Fruit fly (Drosophila melanogaster) whole organism, embryonic: ENCODE data around the gene Atg14.

Experiments
- CG13424 ChIP-seq: fragments of 200-800 bp; sonication (Bioruptor generic); optimal IDR thresholded peaks from 2 replicates; lab custom pipeline; 2019; ENCODE audit warnings: missing biosample characterization, mild to moderate bottlenecking, missing genetic modification characterization, moderate library complexity
- CG15479 ChIP-seq: fragments of 200-800 bp; sonication (Bioruptor generic); optimal IDR thresholded peaks from 3 replicates; lab custom pipeline; 2019; ENCODE audit warnings: missing biosample characterization, mild to moderate bottlenecking, missing genetic modification characterization, moderate library complexity
- CG15601 ChIP-seq: fragments of 200-800 bp; sonication (Bioruptor generic); optimal IDR thresholded peaks from 3 replicates; lab custom pipeline; 2019; ENCODE audit warnings: missing biosample characterization, mild to moderate bottlenecking, missing genetic modification characterization, moderate library complexity
- CG1602 ChIP-seq: fragments of 200-800 bp; sonication (Bioruptor generic); optimal IDR thresholded peaks from 3 replicates; lab custom pipeline; 2016; ENCODE audit warnings: missing biosample characterization, missing genetic modification characterization
- CG17912 ChIP-seq: fragments of 200-800 bp; sonication (Bioruptor generic); optimal IDR thresholded peaks from 2 replicates; lab custom pipeline; 2018; ENCODE audit warnings: missing biosample characterization, mild to moderate bottlenecking, missing genetic modification characterization
- CG18011 ChIP-seq: fragments of 200-800 bp; sonication (Bioruptor generic); optimal IDR thresholded peaks from 2 replicates; lab custom pipeline; 2017; ENCODE audit warnings: missing biosample characterization, missing genetic modification characterization, mild to moderate bottlenecking, moderate library complexity, missing genotype
- CG42726 ChIP-seq: fragments of 200-800 bp; sonication (Bioruptor generic); IDR thresholded peaks from 2 replicates; pipeline ENCODE4 v1.3.6; 2022; ENCODE audit warnings: missing biosample characterization, missing genetic modification characterization; ENCODE audit not compliant: partially characterized antibody
- CG5180 ChIP-seq: fragments of 200-800 bp; sonication (Bioruptor generic); optimal IDR thresholded peaks from 3 replicates; lab custom pipeline; 2017; ENCODE audit warnings: missing biosample characterization, missing genetic modification characterization, mild to moderate bottlenecking, moderate library complexity, missing genetic modification reagents
- CG7839 ChIP-seq: fragments of 200-800 bp; sonication (Bioruptor generic); optimal IDR thresholded peaks from 3 replicates; lab custom pipeline; 2018; ENCODE audit warnings: missing biosample characterization, mild to moderate bottlenecking, missing genetic modification characterization, moderate library complexity
- CG7928 ChIP-seq: fragments of 200-800 bp; sonication (Bioruptor generic); optimal IDR thresholded peaks from 2 replicates; lab custom pipeline; 2017; ENCODE audit warnings: missing biosample characterization, mild to moderate bottlenecking, missing genetic modification characterization
- CG7987 ChIP-seq: fragments of 200-800 bp; sonication (Bioruptor generic); optimal IDR thresholded peaks from 2 replicates; lab custom pipeline; 2018; ENCODE audit warnings: missing biosample characterization, mild to moderate bottlenecking, missing genetic modification characterization, moderate library complexity
- CG9215 ChIP-seq: fragments of 200-800 bp; sonication (Bioruptor generic); IDR thresholded peaks from 2 replicates; pipeline ENCODE4 v1.3.6; 2022; ENCODE audit warnings: missing biosample characterization, missing genetic modification characterization
- CG9797 ChIP-seq: fragments of 200-800 bp; sonication (Bioruptor generic); optimal IDR thresholded peaks from 3 replicates; lab custom pipeline; 2018; ENCODE audit warnings: missing biosample characterization, mild to moderate bottlenecking, missing genetic modification characterization
- CG9932 ChIP-seq: fragments of 200-800 bp; sonication (Bioruptor generic); IDR thresholded peaks from 2 replicates; pipeline ENCODE4 v1.3.6; 2022; ENCODE audit warnings: missing biosample characterization, missing genetic modification characterization
- Dip3 ChIP-seq: fragments of 200-800 bp; sonication (Bioruptor generic); optimal IDR thresholded peaks from 3 replicates; lab custom pipeline; 2016; ENCODE audit warnings: missing biosample characterization, missing genetic modification characterization
- Dref ChIP-seq: fragments of 200-800 bp; sonication (Bioruptor generic); IDR thresholded peaks from 2 replicates; pipeline ENCODE4 v1.3.6; 2022; ENCODE audit warnings: missing biosample characterization, missing genetic modification characterization
- GATAe ChIP-seq: fragments of 200-800 bp; sonication (Bioruptor generic); conservative IDR thresholded peaks from 2 replicates; pipeline ENCODE4 v1.3.6; 2022; ENCODE audit warnings: missing biosample characterization, missing genetic modification characterization
- Hand ChIP-seq: fragments of 200-800 bp; sonication (Bioruptor generic); optimal IDR thresholded peaks from 2 replicates; lab custom pipeline; 2017; ENCODE audit warnings: mild to moderate bottlenecking, missing biosample characterization, missing genetic modification reagents, missing genetic modification characterization
- Hr39 ChIP-seq: fragments of >200 bp; optimal IDR thresholded peaks from 2 replicates; lab custom pipeline; 2017
- Lim3 ChIP-seq: fragments of 200-800 bp; sonication (Bioruptor generic); IDR thresholded peaks from 2 replicates; pipeline ENCODE4 v1.3.6; 2022; ENCODE audit warnings: missing biosample characterization, missing genetic modification characterization
- Myb ChIP-seq: fragments of 200-800 bp; sonication (Bioruptor generic); optimal IDR thresholded peaks from 2 replicates; lab custom pipeline; 2016; ENCODE audit warnings: missing biosample characterization, missing genetic modification characterization
- NC2α ChIP-seq: fragments of 200-800 bp; sonication (Bioruptor generic); optimal IDR thresholded peaks from 2 replicates; lab custom pipeline; 2016; ENCODE audit warnings: missing biosample characterization, missing genetic modification characterization
- NFAT ChIP-seq: fragments of 200-800 bp; sonication (Bioruptor generic); IDR thresholded peaks from 2 replicates; pipeline ENCODE4 v1.3.6; 2022; ENCODE audit warnings: missing biosample characterization, missing genetic modification characterization
- Oli ChIP-seq: fragments of 200-800 bp; sonication (Bioruptor generic); optimal IDR thresholded peaks from 2 replicates; lab custom pipeline; 2018; ENCODE audit warnings: missing biosample characterization, mild to moderate bottlenecking, missing genetic modification characterization, moderate library complexity
- Ravus ChIP-seq: fragments of 200-800 bp; sonication (Bioruptor generic); IDR thresholded peaks from 2 replicates; pipeline ENCODE4 v1.3.6; 2022; ENCODE audit warnings: missing biosample characterization, missing genetic modification characterization
- Six4 ChIP-seq: fragments of 200-800 bp; sonication (Bioruptor generic); optimal IDR thresholded peaks from 2 replicates; lab custom pipeline; 2016; ENCODE audit warnings: missing biosample characterization, missing genetic modification characterization
- Sox100B ChIP-seq: fragments of 200-800 bp; sonication (Bioruptor generic); optimal IDR thresholded peaks from 3 replicates; lab custom pipeline; 2018; ENCODE audit warnings: missing biosample characterization, mild to moderate bottlenecking, missing genetic modification characterization
- Sox102F ChIP-seq: fragments of 200-800 bp; sonication (Bioruptor generic); optimal IDR thresholded peaks from 2 replicates; lab custom pipeline; 2018; ENCODE audit warnings: missing biosample characterization, mild to moderate bottlenecking, missing genetic modification characterization, moderate library complexity
- Taf1 ChIP-seq: fragments of 200-800 bp; sonication (Bioruptor generic); IDR thresholded peaks from 2 replicates; pipeline ENCODE4 v1.3.6; 2022; ENCODE audit warnings: missing biosample characterization, missing genetic modification characterization
- Tbp ChIP-seq: fragments of >200 bp; optimal IDR thresholded peaks from 2 replicates; lab custom pipeline; 2018; ENCODE audit warnings: missing biosample characterization, missing genetic modification characterization
- Usf ChIP-seq: fragments of 200-800 bp; sonication (Bioruptor generic); optimal IDR thresholded peaks from 2 replicates; lab custom pipeline; 2017; ENCODE audit warnings: missing genotype, missing biosample characterization, missing genetic modification characterization
- cad ChIP-seq: fragments of >200 bp; optimal IDR thresholded peaks from 2 replicates; lab custom pipeline; 2017; ENCODE audit warnings: missing biosample characterization, missing genetic modification characterization
- cas ChIP-seq: fragments of 200-800 bp; sonication (Bioruptor generic); IDR thresholded peaks from 2 replicates; pipeline ENCODE4 v1.3.6; 2022; ENCODE audit warnings: missing biosample characterization, missing genetic modification characterization
- caup ChIP-seq: fragments of 200-800 bp; sonication (Bioruptor generic); optimal IDR thresholded peaks from 3 replicates; lab custom pipeline; 2017; ENCODE audit warnings: missing biosample characterization, mild to moderate bottlenecking, missing genetic modification characterization, moderate library complexity; ENCODE audit not compliant: severe bottlenecking
- crp ChIP-seq, 2 experiments: fragments of 200-800 bp; sonication (Bioruptor generic); optimal IDR thresholded peaks; 2 replicates in 1 of 2; 3 replicates in 1 of 2; lab custom pipeline; 2017; ENCODE audit warnings: missing biosample characterization in 2 of 2, missing genetic modification characterization in 2 of 2, mild to moderate bottlenecking in 1 of 2, moderate library complexity in 1 of 2
- dati ChIP-seq: fragments of 200-800 bp; sonication (Bioruptor generic); IDR thresholded peaks from 2 replicates; pipeline ENCODE4 v1.3.6; 2022; ENCODE audit warnings: missing biosample characterization, missing genetic modification characterization
- dpn ChIP-seq, 2 experiments: fragments of 200-800 bp; sonication (Bioruptor generic); optimal IDR thresholded peaks; 3 replicates each; lab custom pipeline; 2016; ENCODE audit warnings: missing biosample characterization in 2 of 2, missing genetic modification characterization in 2 of 2
- fu2 ChIP-seq: fragments of 200-800 bp; sonication (Bioruptor generic); optimal IDR thresholded peaks from 2 replicates; lab custom pipeline; 2016; ENCODE audit warnings: missing biosample characterization, missing genetic modification characterization
- h ChIP-seq: fragments of >200 bp; optimal IDR thresholded peaks from 2 replicates; lab custom pipeline; 2017
- her ChIP-seq: fragments of 200-800 bp; sonication (Bioruptor generic); optimal IDR thresholded peaks from 2 replicates; lab custom pipeline; 2016; ENCODE audit warnings: missing biosample characterization, missing genetic modification characterization
- lov ChIP-seq, 2 experiments: fragments of 200-800 bp in 1 of 2; fragments of >200 bp in 1 of 2; sonication (Bioruptor generic) in 1 of 2; IDR thresholded peaks in 1 of 2; optimal IDR thresholded peaks in 1 of 2; 2 replicates in 1 of 2; 3 replicates in 1 of 2; pipeline versions ENCODE4 v1.3.6 to Lab custom; 2017 to 2022; ENCODE audit warnings: missing biosample characterization in 1 of 2, missing genetic modification characterization in 1 of 2
- pb ChIP-seq: fragments of 200-800 bp; sonication (Bioruptor generic); optimal IDR thresholded peaks from 3 replicates; lab custom pipeline; 2016; ENCODE audit warnings: missing biosample characterization, missing genetic modification characterization
- pum ChIP-seq: fragments of 200-800 bp; sonication (Bioruptor generic); optimal IDR thresholded peaks from 2 replicates; lab custom pipeline; 2016; ENCODE audit warnings: missing biosample characterization, missing genetic modification characterization
- ro ChIP-seq: fragments of 200-800 bp; sonication (Bioruptor generic); IDR thresholded peaks from 2 replicates; pipeline ENCODE4 v1.3.6; 2022; ENCODE audit warnings: missing biosample characterization, missing genetic modification characterization
- run ChIP-seq: fragments of 200-800 bp; sonication (Bioruptor generic); optimal IDR thresholded peaks from 3 replicates; lab custom pipeline; 2018; ENCODE audit warnings: missing biosample characterization, mild to moderate bottlenecking, missing genetic modification characterization
- salm ChIP-seq: fragments of 200-800 bp; sonication (Bioruptor generic); optimal IDR thresholded peaks from 2 replicates; lab custom pipeline; 2018; ENCODE audit warnings: missing biosample characterization, mild to moderate bottlenecking, missing genetic modification characterization
- scrt ChIP-seq: fragments of 200-800 bp; sonication (Bioruptor generic); optimal IDR thresholded peaks from 2 replicates; lab custom pipeline; 2018; ENCODE audit warnings: missing biosample characterization, mild to moderate bottlenecking, missing genetic modification characterization, moderate library complexity
- sens-2 ChIP-seq: fragments of 200-800 bp; sonication (Bioruptor generic); IDR thresholded peaks from 2 replicates; pipeline ENCODE4 v1.3.6; 2022; ENCODE audit warnings: missing biosample characterization, missing genetic modification characterization
- toy ChIP-seq: fragments of 200-800 bp; sonication (Bioruptor generic); IDR thresholded peaks from 2 replicates; pipeline ENCODE4 v1.3.6; 2022; ENCODE audit warnings: missing biosample characterization, missing genetic modification characterization
- ttk ChIP-seq: fragments of 200-800 bp; sonication (Bioruptor generic); IDR thresholded peaks from 2 replicates; pipeline ENCODE4 v2.1.2; 2022; ENCODE audit warnings: missing biosample characterization, missing genetic modification characterization
- zen2 ChIP-seq: fragments of 200-800 bp; sonication (Bioruptor generic); IDR thresholded peaks from 3 replicates; pipeline ENCODE4 v1.3.6; 2022; ENCODE audit warnings: missing biosample characterization, missing genetic modification characterization; ENCODE audit not compliant: partially characterized antibody

Atg14 gene

dm6 chr3R:29148072-29148471 is 31.9 kb downstream of the Atg14 start, which contains the start of the genes CG11882 and Pglym78 (continued):
- TF ChIP-seq sens-2 (GFP tag; lab: Robert Waterston, UW) (peak; percentile 15; the same call in 1 of the 2 replicates), CG1602 (GFP tag; lab: Kevin White, UChicago) (no peak), fu2 (peak; percentile 46), crp (GFP tag; optimal IDR thresholded peaks at IDR 0.05; lab: Kevin White, UChicago) (peak in 1 of 2 experiments; percentile 73), Taf1 (no peak), Sox102F (GFP tag; lab: Kevin White, UChicago) (no peak), Dip3 (GFP tag; lab: Kevin White, UChicago) (peak; percentile 5), her (GFP tag; lab: Kevin White, UChicago) (peak; percentile 63), CG7928 (GFP tag; lab: Kevin White, UChicago) (peak; percentile 17), pb (no peak), CG42726 (GFP tag; lab: Robert Waterston, UW) (peak; percentile 27; the same call in 1 of the 2 replicates), CG5180 (GFP tag; lab: Kevin White, UChicago) (no peak), CG15479 (GFP tag; lab: Kevin White, UChicago) (no peak), GATAe (GFP tag; lab: Robert Waterston, UW) (no peak), CG9797 (GFP tag; lab: Kevin White, UChicago) (peak; percentile 72), CG7987 (GFP tag; lab: Kevin White, UChicago) (peak; percentile 75), dati (GFP tag; lab: Robert Waterston, UW) (no peak), run (no peak), CG18011 (peak; percentile 14), Sox100B (GFP tag; lab: Kevin White, UChicago) (no peak), Hr39 (lab: Kevin White, UChicago) (no peak), Oli (tag; lab: Kevin White, UChicago) (no peak), toy (GFP tag; lab: Robert Waterston, UW) (no peak), Usf (GFP tag; lab: Kevin White, UChicago) (no peak), Ravus (GFP tag; lab: Robert Waterston, UW) (no peak), CG9932 (GFP tag; lab: Robert Waterston, UW) (peak; percentile 66), ttk (peak; percentile 64), zen2 (peak; percentile 34; the same call in 1 of the 3 replicates), NC2α (peak; percentile 30), caup (GFP tag; lab: Kevin White, UChicago) (peak; percentile 44), pum (GFP tag; lab: Kevin White, UChicago) (peak; percentile 65), salm (tag; lab: Kevin White, UChicago) (peak; percentile 8), CG9215 (no peak), Lim3 (GFP tag; lab: Robert Waterston, UW) (no peak), CG13424 (tag; lab: Kevin White, UChicago) (peak; percentile 29), h (lab: Kevin White, UChicago) (no peak), Hand (GFP tag; lab: Kevin White, UChicago) (no peak), CG7839 (tag; lab: Kevin White, UChicago) (no peak), cad (GFP tag; lab: Kevin White, UChicago) (no peak), CG15601 (tag; lab: Kevin White, UChicago) (peak; percentile 54), CG17912 (GFP tag; lab: Kevin White, UChicago) (no peak), cas (GFP tag; lab: Robert Waterston, UW) (no peak), Six4 (GFP tag; lab: Kevin White, UChicago) (peak; percentile 17), NFAT (GFP tag; lab: Robert Waterston, UW) (peak; percentile 56; the same call in 1 of the 2 replicates), Myb (peak; percentile 86), dpn (GFP tag; optimal IDR thresholded peaks at IDR 0.05; lab: Kevin White, UChicago) (peak; percentile 55 to 58), lov (optimal IDR thresholded peaks at IDR 0.05; lab: Kevin White, UChicago) (no peak), lov (GFP tag; IDR thresholded peaks at IDR 0.05; lab: Robert Waterston, UW) (no peak), Tbp (GFP tag; lab: Kevin White, UChicago) (no peak), ro (GFP tag; lab: Robert Waterston, UW) (no peak), Dref (GFP tag; lab: Robert Waterston, UW) (peak; percentile 81), scrt (GFP tag; lab: Kevin White, UChicago) (peak; percentile 62)
